Fruit fly (Drosophila melanogaster): ENCODE measurements around the gene unc79.

DNA sequence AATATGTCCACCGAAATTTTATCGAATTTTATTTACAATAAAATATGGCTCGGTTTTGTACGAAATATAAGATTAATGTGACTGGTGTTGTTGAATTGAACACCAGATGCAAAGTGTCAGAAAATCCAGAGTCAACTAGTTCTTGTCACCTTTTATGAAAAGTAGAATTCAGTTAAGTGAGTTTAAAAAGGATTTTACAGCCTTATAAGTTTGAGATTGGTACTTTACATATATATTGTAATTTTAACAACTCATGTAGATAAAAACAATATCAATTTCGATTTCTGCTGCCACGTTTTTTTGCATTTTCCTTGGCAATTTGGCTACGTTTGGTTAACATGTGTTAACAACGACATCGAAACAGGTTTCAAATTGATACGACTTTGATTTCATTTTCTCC lies 2.1 kb upstream of the unc79 start, which contains the start of gene CG5217:
- TF ChIP-seq CG8319 (GFP tag; optimal IDR thresholded peaks at IDR 0.05) (no peak), Eip78C (GFP tag) (no peak), spab (GFP tag; optimal IDR thresholded peaks at IDR 0.05) (no peak), vri (GFP tag; optimal IDR thresholded peaks at IDR 0.05) (no peak), topi (GFP tag; optimal IDR thresholded peaks at IDR 0.05) (no peak), CG6792 (GFP tag; optimal IDR thresholded peaks at IDR 0.05) (no peak)

Data from whole organism, prepupa.